5 fruit fly cellular contexts compared by ENCODE assay signal in the genomic region with DNA sequence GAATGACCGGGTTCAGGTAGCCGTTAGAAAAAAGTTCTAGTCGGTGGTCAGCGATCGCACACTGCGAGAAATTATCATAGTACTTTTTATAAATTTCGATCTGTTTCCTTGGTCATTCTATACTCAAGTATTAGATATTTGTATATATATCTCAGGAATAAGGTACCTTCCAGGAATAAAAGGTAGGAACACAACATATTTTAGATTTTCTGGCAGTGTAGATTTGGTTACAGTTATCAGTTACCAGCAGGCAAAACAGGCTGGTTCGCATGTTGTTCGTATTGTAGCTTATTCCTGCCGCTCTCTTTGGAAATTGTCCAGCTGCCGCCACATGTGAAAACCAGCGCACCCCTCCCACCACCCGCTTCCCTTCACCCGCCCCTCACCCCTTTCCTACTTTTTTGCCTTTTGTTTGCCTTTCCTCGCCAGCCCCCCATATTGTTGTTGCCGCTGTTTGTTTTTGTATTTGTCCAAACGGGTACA.
TF ChIP-seq lines count a peak whose summit lies in the region.

No protein-coding gene starts in this region.

TF ChIP-seq in whole organism, adult, 20 proteins besides CTCF, POLR2A, EP300 and RAD21 (continued from another document):
- TF ChIP-seq CG33017 (tag; optimal IDR thresholded peaks at IDR 0.05; lab: Kevin White, UChicago) (peak; percentile 43), Clk (GFP tag; optimal IDR thresholded peaks at IDR 0.05; lab: Kevin White, UChicago) (peak; percentile 6), CG7045 (GFP tag; optimal IDR thresholded peaks at IDR 0.05; lab: Kevin White, UChicago) (peak; percentile 62)

TF ChIP-seq in whole organism, embryonic, 481 proteins besides CTCF, POLR2A, EP300 and RAD21 (continued from another document and continues in another):
- TF ChIP-seq ERR (GFP tag; optimal IDR thresholded peaks at IDR 0.05; lab: Kevin White, UChicago) (peak; percentile 51), z (GFP tag; IDR thresholded peaks at IDR 0.05; lab: Robert Waterston, UW) (peak; percentile 53; the same call in 1 of the 3 replicates), slou (GFP tag; optimal IDR thresholded peaks at IDR 0.05; lab: Kevin White, UChicago) (peak; percentile 69), Bgb (GFP tag; IDR thresholded peaks at IDR 0.05; lab: Robert Waterston, UW; ENCODE audit: partially characterized antibody) (no peak), cg (GFP tag; optimal IDR thresholded peaks at IDR 0.05; lab: Kevin White, UChicago) (no peak), ems (GFP tag; optimal IDR thresholded peaks at IDR 0.05; lab: Kevin White, UChicago) (peak; percentile 72), sob (GFP tag; IDR thresholded peaks at IDR 0.05; lab: Robert Waterston, UW) (peak; percentile 74), MTF-1 (GFP tag; optimal IDR thresholded peaks at IDR 0.05; lab: Kevin White, UChicago; ENCODE audit: borderline replicate concordance) (peak; percentile 70), Fer1 (GFP tag; optimal IDR thresholded peaks at IDR 0.05; lab: Kevin White, UChicago) (peak; percentile 87), CG9932 (GFP tag; IDR thresholded peaks at IDR 0.05; lab: Robert Waterston, UW) (peak; percentile 91), Hr39 (optimal IDR thresholded peaks at IDR 0.05; lab: Kevin White, UChicago) (no peak), luna (GFP tag; optimal IDR thresholded peaks at IDR 0.05; lab: Kevin White, UChicago) (peak; percentile 13), CG31224 (GFP tag; IDR thresholded peaks at IDR 0.05; lab: Robert Waterston, UW) (peak; percentile 79), CG32532 (GFP tag; IDR thresholded peaks at IDR 0.05; lab: Robert Waterston, UW) (peak; percentile 91), Med (GFP tag; lab: Kevin White, UChicago) (peak; percentile 97), MESR4 (GFP tag; optimal IDR thresholded peaks at IDR 0.05; lab: Kevin White, UChicago) (peak; percentile 23), grau (tag; optimal IDR thresholded peaks at IDR 0.05; lab: Kevin White, UChicago) (peak; percentile 72), lov (optimal IDR thresholded peaks at IDR 0.05; lab: Kevin White, UChicago) (no peak), lov (GFP tag; IDR thresholded peaks at IDR 0.05; lab: Robert Waterston, UW) (peak; percentile 70; the same call in 2 of the 3 replicates), Jarid2 (GFP tag; optimal IDR thresholded peaks at IDR 0.05; lab: Kevin White, UChicago) (peak; percentile 43), twi (tag; optimal IDR thresholded peaks at IDR 0.05; lab: Kevin White, UChicago) (peak; percentile 83), lmd (GFP tag; IDR thresholded peaks at IDR 0.05; lab: Robert Waterston, UW) (peak; percentile 80), CG12299 (tag; optimal IDR thresholded peaks at IDR 0.05; lab: Kevin White, UChicago) (peak; percentile 59), CG10565 (GFP tag; optimal IDR thresholded peaks at IDR 0.05; lab: Kevin White, UChicago) (peak; percentile 16), CG15073 (GFP tag; optimal IDR thresholded peaks at IDR 0.05; lab: Kevin White, UChicago) (peak; percentile 45), Ets65A (GFP tag; lab: Kevin White, UChicago) (peak; percentile 96), NK7.1 (GFP tag; optimal IDR thresholded peaks at IDR 0.05; lab: Kevin White, UChicago) (peak; percentile 62), YL-1 (GFP tag; optimal IDR thresholded peaks at IDR 0.05; lab: Kevin White, UChicago) (peak; percentile 45), CG2199 (GFP tag; IDR thresholded peaks at IDR 0.05; lab: Robert Waterston, UW) (peak; percentile 76), CG32767 (GFP tag; IDR thresholded peaks at IDR 0.05; lab: Robert Waterston, UW) (peak; percentile 93)

TF ChIP-seq in whole organism, prepupa, 60 proteins besides CTCF, POLR2A, EP300 and RAD21 (continued from another document and continues in another):
- TF ChIP-seq achi (GFP tag; optimal IDR thresholded peaks at IDR 0.05; lab: Kevin White, UChicago) (peak; percentile 79), CG8632 (GFP tag; optimal IDR thresholded peaks at IDR 0.05; lab: Kevin White, UChicago) (peak; percentile 69), cyc (GFP tag; optimal IDR thresholded peaks at IDR 0.05; lab: Kevin White, UChicago) (peak; percentile 79), CG3919 (GFP tag; optimal IDR thresholded peaks at IDR 0.05; lab: Kevin White, UChicago) (peak; percentile 75), Gug (GFP tag; IDR thresholded peaks at IDR 0.05; lab: Robert Waterston, UW) (peak; percentile 71), topi (GFP tag; optimal IDR thresholded peaks at IDR 0.05; lab: Kevin White, UChicago) (peak; percentile 86), Ets21C (GFP tag; optimal IDR thresholded peaks at IDR 0.05; lab: Kevin White, UChicago) (peak; percentile 24), net (GFP tag; optimal IDR thresholded peaks at IDR 0.05; lab: Kevin White, UChicago) (peak; percentile 62), CG6808 (GFP tag; optimal IDR thresholded peaks at IDR 0.05; lab: Kevin White, UChicago) (peak; percentile 59), salr (GFP tag; optimal IDR thresholded peaks at IDR 0.05; lab: Kevin White, UChicago) (peak in 1 of 2 experiments; percentile 8), CG32006 (GFP tag; optimal IDR thresholded peaks at IDR 0.05; lab: Kevin White, UChicago) (peak; percentile 93), dac (GFP tag; optimal IDR thresholded peaks at IDR 0.05; lab: Kevin White, UChicago) (peak; percentile 84), CG10631 (GFP tag; optimal IDR thresholded peaks at IDR 0.05; lab: Kevin White, UChicago) (peak; percentile 59), CG9139 (GFP tag; optimal IDR thresholded peaks at IDR 0.05; lab: Kevin White, UChicago) (no peak), esn (GFP tag; optimal IDR thresholded peaks at IDR 0.05; lab: Kevin White, UChicago) (peak; percentile 73), CG7368 (GFP tag; optimal IDR thresholded peaks at IDR 0.05; lab: Kevin White, UChicago) (peak; percentile 52), CG6854 (GFP tag; optimal IDR thresholded peaks at IDR 0.05; lab: Kevin White, UChicago) (peak; percentile 13), spab (GFP tag; optimal IDR thresholded peaks at IDR 0.05; lab: Kevin White, UChicago) (peak; percentile 17), pdm3 (GFP tag; optimal IDR thresholded peaks at IDR 0.05; lab: Kevin White, UChicago) (peak; percentile 70), CG16779 (tag; optimal IDR thresholded peaks at IDR 0.05; lab: Kevin White, UChicago) (no peak), svp (GFP tag; lab: Kevin White, UChicago) (peak; percentile 92), CG31627 (GFP tag; optimal IDR thresholded peaks at IDR 0.05; lab: Kevin White, UChicago) (peak; percentile 70), fd85E (GFP tag; optimal IDR thresholded peaks at IDR 0.05; lab: Kevin White, UChicago) (no peak), Hr39 (GFP tag; optimal IDR thresholded peaks at IDR 0.05; lab: Kevin White, UChicago) (peak; percentile 72), CG11762 (GFP tag; optimal IDR thresholded peaks at IDR 0.05; lab: Kevin White, UChicago; ENCODE audit: insufficient read depth) (peak; percentile 59), Hr4 (GFP tag; optimal IDR thresholded peaks at IDR 0.05; lab: Kevin White, UChicago) (peak; percentile 89), fd59A (GFP tag; optimal IDR thresholded peaks at IDR 0.05; lab: Kevin White, UChicago) (peak; percentile 36), Ets96B (tag; optimal IDR thresholded peaks at IDR 0.05; lab: Kevin White, UChicago) (peak; percentile 70), CG10669 (GFP tag; optimal IDR thresholded peaks at IDR 0.05; lab: Kevin White, UChicago) (peak; percentile 67), Sox14 (GFP tag; optimal IDR thresholded peaks at IDR 0.05; lab: Kevin White, UChicago) (peak; percentile 83), CG6792 (GFP tag; optimal IDR thresholded peaks at IDR 0.05; lab: Kevin White, UChicago) (peak; percentile 63), CG3032 (tag; optimal IDR thresholded peaks at IDR 0.05; lab: Kevin White, UChicago) (peak; percentile 55)

TF ChIP-seq in whole organism, pupa, 21 proteins besides CTCF, POLR2A, EP300 and RAD21 (continued from another document):
- TF ChIP-seq CG12605 (GFP tag; IDR thresholded peaks at IDR 0.05; lab: Robert Waterston, UW), result peak; percentile 73

TF ChIP-seq in whole organism, wandering third instar larva, 38 proteins besides CTCF, POLR2A, EP300 and RAD21 (continued from another document):
- TF ChIP-seq rgr (GFP tag; optimal IDR thresholded peaks at IDR 0.05; lab: Kevin White, UChicago), result peak; percentile 72
- peak; percentile 52 for TF ChIP-seq HLH106 (tag; optimal IDR thresholded peaks at IDR 0.05; lab: Kevin White, UChicago)
- peak; percentile 72 for TF ChIP-seq br (GFP tag; optimal IDR thresholded peaks at IDR 0.05; lab: Kevin White, UChicago)
